Fruit fly (Drosophila melanogaster) whole organism, embryonic: ENCODE results near the gene inaE.
A peak's percentile ranks its signal among the peaks of the same experiment; 100 is the strongest.

Experiments used
- Atf-2 ChIP-seq: fragments of 200-800 bp; sonication (Bioruptor generic); optimal IDR thresholded peaks from 2 replicates; lab custom pipeline; 2016; ENCODE audit warnings: missing biosample characterization, missing genetic modification characterization
- Atf3 ChIP-seq: fragments of 200-800 bp; sonication (Bioruptor generic); optimal IDR thresholded peaks from 3 replicates; lab custom pipeline; 2016; ENCODE audit warnings: missing biosample characterization, missing genetic modification characterization
- Awh ChIP-seq: fragments of 200-800 bp; sonication (Bioruptor generic); IDR thresholded peaks from 2 replicates; pipeline ENCODE4, ENCODE4 v1.3.6; 2022; ENCODE audit warnings: missing biosample characterization, missing genetic modification characterization
- CG1024 ChIP-seq: fragments of 200-800 bp; sonication (Bioruptor generic); IDR thresholded peaks from 2 replicates; pipeline ENCODE4 v1.3.6; 2022; ENCODE audit warnings: missing biosample characterization, missing genetic modification characterization
- CG10274 ChIP-seq: fragments of 200-800 bp; sonication (Bioruptor generic); optimal IDR thresholded peaks from 3 replicates; lab custom pipeline; 2017; ENCODE audit warnings: missing biosample characterization, mild to moderate bottlenecking, missing genetic modification characterization
- CG10543 ChIP-seq: fragments of 200-800 bp; sonication (Bioruptor generic); optimal IDR thresholded peaks from 3 replicates; lab custom pipeline; 2017; ENCODE audit warnings: missing biosample characterization, mild to moderate bottlenecking, missing genetic modification characterization, moderate library complexity
- CG10565 ChIP-seq: fragments of 200-800 bp; sonication (Bioruptor generic); optimal IDR thresholded peaks from 3 replicates; lab custom pipeline; 2016; ENCODE audit warnings: missing biosample characterization, mild to moderate bottlenecking, missing genetic modification characterization
- CG11456 ChIP-seq: fragments of 200-800 bp; sonication (Bioruptor generic); IDR thresholded peaks from 3 replicates; pipeline ENCODE4 v1.3.6; 2022; ENCODE audit warnings: missing biosample characterization, missing genetic modification characterization
- CG12236 ChIP-seq: fragments of 200-800 bp; sonication (Bioruptor generic); optimal IDR thresholded peaks from 2 replicates; lab custom pipeline; 2016; ENCODE audit warnings: missing biosample characterization, missing genetic modification characterization
- CG13287 ChIP-seq: fragments of 200-800 bp; sonication (Bioruptor generic); IDR thresholded peaks from 2 replicates; pipeline ENCODE4 v1.3.6; 2022; ENCODE audit warnings: missing biosample characterization, missing genetic modification characterization; ENCODE audit not compliant: partially characterized antibody
- CG14441 ChIP-seq: fragments of 200-800 bp; sonication (Bioruptor generic); IDR thresholded peaks from 2 replicates; pipeline ENCODE4 v1.3.6; 2022; ENCODE audit warnings: missing biosample characterization, missing genetic modification characterization
- CG15601 ChIP-seq: fragments of 200-800 bp; sonication (Bioruptor generic); optimal IDR thresholded peaks from 3 replicates; lab custom pipeline; 2019; ENCODE audit warnings: missing biosample characterization, mild to moderate bottlenecking, missing genetic modification characterization, moderate library complexity
- CG1602 ChIP-seq: fragments of 200-800 bp; sonication (Bioruptor generic); optimal IDR thresholded peaks from 3 replicates; lab custom pipeline; 2016; ENCODE audit warnings: missing biosample characterization, missing genetic modification characterization
- CG33557 ChIP-seq: fragments of 200-800 bp; sonication (Bioruptor generic); optimal IDR thresholded peaks from 2 replicates; lab custom pipeline; 2019; ENCODE audit warnings: missing biosample characterization, mild to moderate bottlenecking, missing genetic modification characterization, moderate library complexity
- CG34376 ChIP-seq: fragments of 200-800 bp; sonication (Bioruptor generic); optimal IDR thresholded peaks from 2 replicates; lab custom pipeline; 2018; ENCODE audit warnings: missing biosample characterization, mild to moderate bottlenecking, missing genetic modification characterization
- CG3847 ChIP-seq: fragments of 200-800 bp; sonication (Bioruptor generic); IDR thresholded peaks from 2 replicates; pipeline ENCODE4 v1.3.6; 2022; ENCODE audit warnings: missing biosample characterization, missing genetic modification characterization
- CG4617 ChIP-seq: fragments of 200-800 bp; sonication (Bioruptor generic); optimal IDR thresholded peaks from 3 replicates; lab custom pipeline; 2016; ENCODE audit warnings: missing biosample characterization, missing genetic modification characterization, borderline replicate concordance
- CG4707 ChIP-seq: fragments of 200-800 bp; sonication (Bioruptor generic); optimal IDR thresholded peaks from 2 replicates; lab custom pipeline; 2018; ENCODE audit warnings: missing biosample characterization, mild to moderate bottlenecking, missing genetic modification characterization, moderate library complexity
- CG6683 ChIP-seq: fragments of 200-800 bp; sonication (Bioruptor generic); optimal IDR thresholded peaks from 2 replicates; lab custom pipeline; 2017; ENCODE audit warnings: missing biosample characterization, mild to moderate bottlenecking, missing genetic modification characterization, missing genetic modification reagents
- CrebB ChIP-seq: fragments of 200-800 bp; sonication (Bioruptor generic); optimal IDR thresholded peaks from 3 replicates; lab custom pipeline; 2018; ENCODE audit warnings: missing biosample characterization, mild to moderate bottlenecking, missing genetic modification characterization
- ERR ChIP-seq: fragments of 200-800 bp; sonication (Bioruptor generic); optimal IDR thresholded peaks from 2 replicates; lab custom pipeline; 2016; ENCODE audit warnings: missing biosample characterization, missing genetic modification characterization
- H2.0 ChIP-seq: fragments of 200-800 bp; sonication (Bioruptor generic); IDR thresholded peaks from 2 replicates; pipeline ENCODE4 v1.3.6; 2022; ENCODE audit warnings: missing biosample characterization, missing genetic modification characterization
- HLH4C ChIP-seq: fragments of 200-800 bp; sonication (Bioruptor generic); IDR thresholded peaks from 3 replicates; pipeline ENCODE4 v1.3.6; 2022; ENCODE audit warnings: missing biosample characterization, missing genetic modification characterization; ENCODE audit not compliant: partially characterized antibody
- Hmr ChIP-seq: fragments of 200-800 bp; sonication (Bioruptor generic); optimal IDR thresholded peaks from 3 replicates; lab custom pipeline; 2017; ENCODE audit warnings: mild to moderate bottlenecking, missing biosample characterization, missing genetic modification reagents, missing genetic modification characterization
- Mad ChIP-seq: fragments of 200-800 bp; sonication (Bioruptor generic); optimal IDR thresholded peaks from 2 replicates; lab custom pipeline; 2016; ENCODE audit warnings: missing biosample characterization, missing genetic modification characterization
- Sry-β ChIP-seq: fragments of 200-800 bp; sonication (Bioruptor generic); optimal IDR thresholded peaks from 2 replicates; lab custom pipeline; 2018; ENCODE audit warnings: missing biosample characterization, mild to moderate bottlenecking, missing genetic modification characterization, moderate library complexity
- ac ChIP-seq: fragments of 200-800 bp; sonication (Bioruptor generic); optimal IDR thresholded peaks from 3 replicates; lab custom pipeline; 2017; ENCODE audit warnings: missing biosample characterization, mild to moderate bottlenecking, missing genetic modification characterization
- ato ChIP-seq: fragments of 200-800 bp; sonication (Bioruptor generic); IDR thresholded peaks from 2 replicates; pipeline ENCODE4 v1.3.6; 2022; ENCODE audit warnings: missing biosample characterization, missing genetic modification characterization; ENCODE audit not compliant: partially characterized antibody
- bab2 ChIP-seq: fragments of 200-800 bp; sonication (Bioruptor generic); optimal IDR thresholded peaks from 2 replicates; lab custom pipeline; 2016; ENCODE audit warnings: missing biosample characterization, missing genetic modification characterization
- bigmax ChIP-seq: fragments of 200-800 bp; sonication (Bioruptor generic); optimal IDR thresholded peaks from 2 replicates; lab custom pipeline; 2018; ENCODE audit warnings: missing biosample characterization, mild to moderate bottlenecking, missing genetic modification characterization
- cas ChIP-seq: fragments of 200-800 bp; sonication (Bioruptor generic); IDR thresholded peaks from 2 replicates; pipeline ENCODE4 v1.3.6; 2022; ENCODE audit warnings: missing biosample characterization, missing genetic modification characterization
- crc ChIP-seq: fragments of 200-800 bp; sonication (Bioruptor generic); optimal IDR thresholded peaks from 2 replicates; lab custom pipeline; 2016; ENCODE audit warnings: missing biosample characterization, missing genetic modification characterization
- dan ChIP-seq: fragments of 200-800 bp; sonication (Bioruptor generic); IDR thresholded peaks from 2 replicates; pipeline ENCODE4 v1.3.6; 2022; ENCODE audit warnings: missing biosample characterization, missing genetic modification characterization
- fd96Cb ChIP-seq: fragments of 200-800 bp; sonication (Bioruptor generic); optimal IDR thresholded peaks from 2 replicates; lab custom pipeline; 2018; ENCODE audit warnings: missing biosample characterization, mild to moderate bottlenecking, missing genetic modification characterization, moderate library complexity
- ftz-f1 ChIP-seq: fragments of 200-800 bp; sonication (Bioruptor generic); optimal IDR thresholded peaks from 2 replicates; lab custom pipeline; 2016; ENCODE audit warnings: missing biosample characterization, missing genetic modification characterization
- gcm ChIP-seq: fragments of 200-800 bp; sonication (Bioruptor generic); optimal IDR thresholded peaks from 2 replicates; lab custom pipeline; 2019; ENCODE audit warnings: missing biosample characterization, mild to moderate bottlenecking, missing genetic modification characterization, moderate library complexity
- grau ChIP-seq: fragments of 200-800 bp; optimal IDR thresholded peaks from 3 replicates; lab custom pipeline; 2019; ENCODE audit warnings: missing biosample characterization, mild to moderate bottlenecking, missing genetic modification characterization, moderate library complexity
- gsb-n ChIP-seq: fragments of 200-800 bp; sonication (Bioruptor generic); optimal IDR thresholded peaks from 3 replicates; lab custom pipeline; 2018; ENCODE audit warnings: missing biosample characterization, mild to moderate bottlenecking, missing genetic modification characterization
- hb ChIP-seq: fragments of 200-800 bp; sonication (Bioruptor generic); IDR thresholded peaks from 3 replicates; pipeline ENCODE4 v1.3.6; 2022; ENCODE audit warnings: missing biosample characterization, missing genetic modification characterization; ENCODE audit not compliant: partially characterized antibody
- jumu ChIP-seq: fragments of 200-800 bp; sonication (Bioruptor generic); optimal IDR thresholded peaks from 3 replicates; lab custom pipeline; 2016; ENCODE audit warnings: missing biosample characterization, missing genetic modification characterization
- kah ChIP-seq: fragments of 200-800 bp; sonication (Bioruptor generic); optimal IDR thresholded peaks from 2 replicates; lab custom pipeline; 2018; ENCODE audit warnings: missing biosample characterization, mild to moderate bottlenecking, missing genetic modification characterization
- lov ChIP-seq, 2 experiments: fragments of 200-800 bp in 1 of 2; fragments of >200 bp in 1 of 2; sonication (Bioruptor generic) in 1 of 2; IDR thresholded peaks in 1 of 2; optimal IDR thresholded peaks in 1 of 2; 2 replicates in 1 of 2; 3 replicates in 1 of 2; pipeline versions ENCODE4 v1.3.6 to Lab custom; 2017 to 2022; ENCODE audit warnings: missing biosample characterization in 1 of 2, missing genetic modification characterization in 1 of 2
- pfk ChIP-seq: fragments of 200-800 bp; sonication (Bioruptor generic); optimal IDR thresholded peaks from 2 replicates; lab custom pipeline; 2018; ENCODE audit warnings: missing biosample characterization, mild to moderate bottlenecking, missing genetic modification characterization, moderate library complexity
- rib ChIP-seq: fragments of 200-800 bp; sonication (Bioruptor generic); IDR thresholded peaks from 2 replicates; pipeline ENCODE4 v1.3.6; 2022; ENCODE audit warnings: missing biosample characterization, missing genetic modification characterization
- slbo ChIP-seq: fragments of 200-800 bp; sonication (Bioruptor generic); IDR thresholded peaks from 2 replicates; pipeline ENCODE4 v1.3.6; 2022; ENCODE audit warnings: missing biosample characterization, missing genetic modification characterization
- slou ChIP-seq: fragments of 200-800 bp; sonication (Bioruptor generic); optimal IDR thresholded peaks from 3 replicates; lab custom pipeline; 2016; ENCODE audit warnings: missing biosample characterization, missing genetic modification characterization
- so ChIP-seq: fragments of 200-800 bp; sonication (Bioruptor generic); IDR thresholded peaks from 3 replicates; pipeline ENCODE4 v1.3.6; 2022; ENCODE audit warnings: missing biosample characterization, missing genetic modification characterization
- sqz ChIP-seq: fragments of 200-800 bp; sonication (Bioruptor generic); optimal IDR thresholded peaks from 3 replicates; lab custom pipeline; 2018; ENCODE audit warnings: missing biosample characterization, mild to moderate bottlenecking, missing genetic modification characterization
- unpg ChIP-seq: fragments of 200-800 bp; sonication (Bioruptor generic); optimal IDR thresholded peaks from 3 replicates; lab custom pipeline; 2018; ENCODE audit warnings: missing biosample characterization, mild to moderate bottlenecking, missing genetic modification characterization, moderate library complexity
- wek ChIP-seq: fragments of 200-800 bp; sonication (Bioruptor generic); optimal IDR thresholded peaks from 3 replicates; lab custom pipeline; 2018; ENCODE audit warnings: missing biosample characterization, mild to moderate bottlenecking, missing genetic modification characterization, moderate library complexity

Gene inaE

DNA sequence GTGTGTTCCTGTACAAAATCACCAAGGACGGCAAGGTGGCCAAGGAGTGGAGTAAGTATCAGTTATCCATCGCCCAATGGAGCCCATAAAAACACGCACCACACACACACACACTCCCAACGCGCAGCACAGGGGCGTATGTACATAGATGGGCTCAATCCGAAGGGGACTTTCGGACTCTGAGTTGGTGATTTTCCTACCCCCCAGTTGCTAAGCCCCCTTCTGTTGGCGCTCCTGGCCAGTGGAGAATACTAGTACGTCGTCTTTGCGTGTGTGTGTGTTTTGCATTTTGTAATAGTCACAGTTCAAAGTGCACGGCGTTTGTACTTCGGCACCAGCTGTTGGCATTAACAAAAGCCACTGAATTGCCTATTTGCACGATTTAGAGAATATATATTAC lies 43.5 kb upstream of the inaE start (continued):
- TF ChIP-seq Atf-2 (GFP tag; lab: Kevin White, UChicago) (peak; percentile 64), CG10543 (peak; percentile 83), CG33557 (GFP tag; lab: Kevin White, UChicago) (peak; percentile 21), hb (GFP tag; lab: Robert Waterston, UW) (no peak), CG4707 (GFP tag; lab: Kevin White, UChicago) (peak; percentile 52), CG4617 (GFP tag; lab: Kevin White, UChicago) (peak; percentile 55), slou (GFP tag; lab: Kevin White, UChicago) (peak; percentile 1), CG10565 (GFP tag; lab: Kevin White, UChicago) (no peak), unpg (GFP tag; lab: Kevin White, UChicago) (peak; percentile 72), CG3847 (GFP tag; lab: Robert Waterston, UW) (peak; percentile 74), HLH4C (no peak), cas (peak; percentile 59; the same call in 1 of the 2 replicates), ato (GFP tag; lab: Robert Waterston, UW) (no peak), CG1602 (GFP tag; lab: Kevin White, UChicago) (peak; percentile 58), fd96Cb (tag; lab: Kevin White, UChicago) (peak; percentile 65), lov (optimal IDR thresholded peaks at IDR 0.05; lab: Kevin White, UChicago) (no peak), lov (GFP tag; IDR thresholded peaks at IDR 0.05; lab: Robert Waterston, UW) (peak; percentile 82), kah (peak; percentile 56), gcm (peak; percentile 47), rib (peak; percentile 34; the same call in 1 of the 2 replicates), bigmax (GFP tag; lab: Kevin White, UChicago) (no peak), CG11456 (GFP tag; lab: Robert Waterston, UW) (peak; percentile 95), CG13287 (GFP tag; lab: Robert Waterston, UW) (no peak), grau (tag; lab: Kevin White, UChicago) (peak; percentile 73), CG15601 (peak; percentile 45), crc (peak; percentile 5), so (GFP tag; lab: Robert Waterston, UW) (peak; percentile 62; the same call in 1 of the 3 replicates), sqz (GFP tag; lab: Kevin White, UChicago) (no peak), bab2 (GFP tag; lab: Kevin White, UChicago) (peak; percentile 89), wek (peak; percentile 35), jumu (GFP tag; lab: Kevin White, UChicago) (peak; percentile 79), CG6683 (GFP tag; lab: Kevin White, UChicago) (peak; percentile 55), ERR (GFP tag; lab: Kevin White, UChicago) (no peak), Atf3 (GFP tag; lab: Kevin White, UChicago) (peak; percentile 58), Mad (peak; percentile 82), dan (GFP tag; lab: Robert Waterston, UW) (no peak), ftz-f1 (peak; percentile 52), Sry-β (GFP tag; lab: Kevin White, UChicago) (no peak), CrebB (tag; lab: Kevin White, UChicago) (peak; percentile 62), CG34376 (GFP tag; lab: Kevin White, UChicago) (peak; percentile 58), gsb-n (tag; lab: Kevin White, UChicago) (peak; percentile 1), CG14441 (GFP tag; lab: Robert Waterston, UW) (peak; percentile 80), ac (no peak), CG10274 (GFP tag; lab: Kevin White, UChicago) (peak; percentile 49), pfk (GFP tag; lab: Kevin White, UChicago) (peak; percentile 38), Hmr (GFP tag; lab: Kevin White, UChicago) (peak; percentile 79), Awh (peak; percentile 46; the same call in 1 of the 2 replicates), H2.0 (GFP tag; lab: Robert Waterston, UW) (peak; percentile 81), CG1024 (GFP tag; lab: Robert Waterston, UW) (peak; percentile 74), CG12236 (GFP tag; lab: Kevin White, UChicago) (peak; percentile 49), slbo (GFP tag; lab: Robert Waterston, UW) (peak; percentile 95)
